Fruit fly (Drosophila melanogaster) whole organism, embryonic: Measurements from ENCODE around the gene htl.
A peak's percentile ranks its signal among the peaks of the same experiment; 100 is the strongest.

Experiments
- Antp ChIP-seq: fragments of 200-800 bp; sonication (Bioruptor generic); optimal IDR thresholded peaks from 3 replicates; lab custom pipeline; 2016; ENCODE audit warnings: missing biosample characterization, missing genetic modification characterization
- Atf-2 ChIP-seq: fragments of 200-800 bp; sonication (Bioruptor generic); optimal IDR thresholded peaks from 2 replicates; lab custom pipeline; 2016; ENCODE audit warnings: missing biosample characterization, missing genetic modification characterization
- Awh ChIP-seq: fragments of 200-800 bp; sonication (Bioruptor generic); IDR thresholded peaks from 2 replicates; pipeline ENCODE4, ENCODE4 v1.3.6; 2022; ENCODE audit warnings: missing biosample characterization, missing genetic modification characterization
- C15 ChIP-seq: fragments of 200-800 bp; sonication (Bioruptor generic); IDR thresholded peaks from 3 replicates; pipeline ENCODE4 v1.3.6; 2022; ENCODE audit warnings: missing biosample characterization, missing genetic modification characterization
- CG11560 ChIP-seq: fragments of 200-800 bp; sonication (Bioruptor generic); IDR thresholded peaks from 3 replicates; pipeline ENCODE4 v1.3.6; 2022; ENCODE audit warnings: missing biosample characterization, missing genetic modification characterization
- CG14965 ChIP-seq: fragments of 200-800 bp; sonication (Bioruptor generic); optimal IDR thresholded peaks from 2 replicates; lab custom pipeline; 2016; ENCODE audit warnings: missing biosample characterization, missing genetic modification characterization, borderline replicate concordance
- CG1602 ChIP-seq: fragments of 200-800 bp; sonication (Bioruptor generic); optimal IDR thresholded peaks from 3 replicates; lab custom pipeline; 2016; ENCODE audit warnings: missing biosample characterization, missing genetic modification characterization
- CG17612 ChIP-seq: fragments of 200-800 bp; sonication (Bioruptor generic); IDR thresholded peaks from 2 replicates; pipeline ENCODE4 v1.3.6; 2022; ENCODE audit warnings: missing biosample characterization, missing genetic modification characterization
- CG17912 ChIP-seq: fragments of 200-800 bp; sonication (Bioruptor generic); optimal IDR thresholded peaks from 2 replicates; lab custom pipeline; 2018; ENCODE audit warnings: missing biosample characterization, mild to moderate bottlenecking, missing genetic modification characterization
- CG18011 ChIP-seq: fragments of 200-800 bp; sonication (Bioruptor generic); optimal IDR thresholded peaks from 2 replicates; lab custom pipeline; 2017; ENCODE audit warnings: missing biosample characterization, missing genetic modification characterization, mild to moderate bottlenecking, moderate library complexity, missing genotype
- CG18476 ChIP-seq: fragments of 200-800 bp; sonication (Bioruptor generic); optimal IDR thresholded peaks from 2 replicates; lab custom pipeline; 2016; ENCODE audit warnings: missing biosample characterization, mild to moderate bottlenecking, missing genetic modification characterization
- CG34422 ChIP-seq: fragments of 200-800 bp; sonication (Bioruptor generic); IDR thresholded peaks from 3 replicates; pipeline ENCODE4 v1.3.6; 2022; ENCODE audit warnings: missing biosample characterization, missing genetic modification characterization
- CG4360 ChIP-seq: fragments of 200-800 bp; sonication (Bioruptor generic); IDR thresholded peaks from 2 replicates; pipeline ENCODE4 v1.3.6; 2022; ENCODE audit warnings: missing biosample characterization, missing genetic modification characterization
- CG7745 ChIP-seq: fragments of 200-800 bp; sonication (Bioruptor generic); optimal IDR thresholded peaks from 2 replicates; lab custom pipeline; 2018; ENCODE audit warnings: missing biosample characterization, mild to moderate bottlenecking, missing genetic modification characterization, moderate library complexity
- CG7987 ChIP-seq: fragments of 200-800 bp; sonication (Bioruptor generic); optimal IDR thresholded peaks from 2 replicates; lab custom pipeline; 2018; ENCODE audit warnings: missing biosample characterization, mild to moderate bottlenecking, missing genetic modification characterization, moderate library complexity
- CG8359 ChIP-seq: fragments of 200-800 bp; sonication (Bioruptor generic); optimal IDR thresholded peaks from 2 replicates; lab custom pipeline; 2017; ENCODE audit warnings: missing biosample characterization, mild to moderate bottlenecking, missing genetic modification characterization, borderline replicate concordance
- CG9817 ChIP-seq: fragments of 200-800 bp; sonication (Bioruptor generic); optimal IDR thresholded peaks from 2 replicates; lab custom pipeline; 2018; ENCODE audit warnings: missing biosample characterization, mild to moderate bottlenecking, missing genetic modification characterization, moderate library complexity
- CG9932 ChIP-seq: fragments of 200-800 bp; sonication (Bioruptor generic); IDR thresholded peaks from 2 replicates; pipeline ENCODE4 v1.3.6; 2022; ENCODE audit warnings: missing biosample characterization, missing genetic modification characterization
- Deaf1 ChIP-seq: fragments of 200-800 bp; optimal IDR thresholded peaks from 3 replicates; lab custom pipeline; 2019; ENCODE audit warnings: missing biosample characterization, mild to moderate bottlenecking, missing genetic modification characterization, moderate library complexity
- Dp ChIP-seq: fragments of 200-800 bp; sonication (Bioruptor generic); optimal IDR thresholded peaks from 2 replicates; lab custom pipeline; 2018; ENCODE audit warnings: missing biosample characterization, mild to moderate bottlenecking, missing genetic modification characterization, moderate library complexity
- Fer2 ChIP-seq: fragments of 200-800 bp; sonication (Bioruptor generic); optimal IDR thresholded peaks from 2 replicates; lab custom pipeline; 2018; ENCODE audit warnings: missing biosample characterization, mild to moderate bottlenecking, missing genetic modification characterization, moderate library complexity
- Hsf ChIP-seq: fragments of 200-800 bp; sonication (Bioruptor generic); optimal IDR thresholded peaks from 3 replicates; lab custom pipeline; 2016; ENCODE audit warnings: missing biosample characterization, missing genetic modification characterization
- MTF-1 ChIP-seq: fragments of 200-800 bp; sonication (Bioruptor generic); optimal IDR thresholded peaks from 2 replicates; lab custom pipeline; 2018; ENCODE audit warnings: missing biosample characterization, mild to moderate bottlenecking, missing genetic modification characterization, borderline replicate concordance
- Rfx ChIP-seq: fragments of 200-800 bp; sonication (Bioruptor generic); IDR thresholded peaks from 2 replicates; pipeline ENCODE4 v1.3.6; 2022; ENCODE audit warnings: missing biosample characterization, missing genetic modification characterization
- abd-A ChIP-seq: fragments of 200-800 bp; sonication (Bioruptor generic); optimal IDR thresholded peaks from 3 replicates; lab custom pipeline; 2019; ENCODE audit warnings: missing biosample characterization, mild to moderate bottlenecking, missing genetic modification characterization, moderate library complexity
- az2 ChIP-seq: fragments of 200-800 bp; sonication (Bioruptor generic); optimal IDR thresholded peaks from 3 replicates; lab custom pipeline; 2016; ENCODE audit warnings: missing biosample characterization, missing genetic modification characterization
- bcd ChIP-seq: fragments of 200-800 bp; sonication (Bioruptor generic); optimal IDR thresholded peaks from 2 replicates; lab custom pipeline; 2017; ENCODE audit warnings: missing biosample characterization, mild to moderate bottlenecking, missing genetic modification characterization
- cad ChIP-seq: fragments of >200 bp; optimal IDR thresholded peaks from 2 replicates; lab custom pipeline; 2017; ENCODE audit warnings: missing biosample characterization, missing genetic modification characterization
- grn ChIP-seq: fragments of 200-800 bp; sonication (Bioruptor generic); optimal IDR thresholded peaks from 3 replicates; lab custom pipeline; 2017; ENCODE audit warnings: missing biosample characterization, missing genetic modification characterization
- gt ChIP-seq: fragments of 200-800 bp; sonication (Bioruptor generic); IDR thresholded peaks from 2 replicates; pipeline ENCODE4 v1.3.6; 2022; ENCODE audit warnings: missing biosample characterization, missing genetic modification characterization
- h ChIP-seq: fragments of >200 bp; optimal IDR thresholded peaks from 2 replicates; lab custom pipeline; 2017
- her ChIP-seq: fragments of 200-800 bp; sonication (Bioruptor generic); optimal IDR thresholded peaks from 2 replicates; lab custom pipeline; 2016; ENCODE audit warnings: missing biosample characterization, missing genetic modification characterization
- mam ChIP-seq: fragments of 200-800 bp; sonication (Bioruptor generic); optimal IDR thresholded peaks from 3 replicates; lab custom pipeline; 2016; ENCODE audit warnings: missing biosample characterization, missing genetic modification characterization
- sisA ChIP-seq: fragments of 200-800 bp; sonication (Bioruptor generic); IDR thresholded peaks from 2 replicates; pipeline ENCODE4 v1.3.6; 2022; ENCODE audit warnings: missing biosample characterization, missing genetic modification characterization
- sna ChIP-seq: fragments of 200-800 bp; sonication (Bioruptor generic); IDR thresholded peaks from 2 replicates; pipeline ENCODE4 v1.3.6; 2022; ENCODE audit warnings: missing biosample characterization, missing genetic modification characterization; ENCODE audit not compliant: partially characterized antibody
- sqz ChIP-seq: fragments of 200-800 bp; sonication (Bioruptor generic); optimal IDR thresholded peaks from 3 replicates; lab custom pipeline; 2018; ENCODE audit warnings: missing biosample characterization, mild to moderate bottlenecking, missing genetic modification characterization
- vvl ChIP-seq: fragments of 200-800 bp; sonication (Bioruptor generic); IDR thresholded peaks from 2 replicates; pipeline ENCODE4 v1.3.6; 2022; ENCODE audit warnings: missing biosample characterization, missing genetic modification characterization
- wor ChIP-seq: fragments of 200-800 bp; sonication (Bioruptor generic); IDR thresholded peaks from 2 replicates; pipeline ENCODE4 v1.3.6; 2022; ENCODE audit warnings: missing biosample characterization, missing genetic modification characterization
- yki ChIP-seq: fragments of >200 bp; optimal IDR thresholded peaks from 3 replicates; lab custom pipeline; 2018

Gene htl

DNA sequence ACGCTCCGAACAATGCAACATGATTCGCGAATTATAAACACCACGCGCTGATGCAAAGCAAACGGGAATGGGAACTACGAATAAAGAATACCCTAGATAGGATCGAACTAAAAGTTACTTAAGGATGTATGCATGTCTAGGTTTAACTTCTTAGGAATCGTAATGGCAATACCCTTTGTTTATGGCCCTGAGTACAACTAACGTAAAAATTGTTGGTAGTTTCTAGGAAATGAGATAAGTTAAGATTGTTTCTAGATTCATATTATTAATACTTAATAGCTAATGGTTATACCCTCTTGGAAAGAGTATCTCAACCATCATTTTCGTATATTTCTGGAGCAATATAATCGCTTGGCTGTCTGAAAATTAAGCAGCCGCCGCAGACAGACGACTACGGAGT lies 25.3 kb upstream of the htl start:
- TF ChIP-seq Deaf1: no peak
- TF ChIP-seq C15 (GFP tag; lab: Robert Waterston, UW): no peak
- no peak for TF ChIP-seq Hsf (GFP tag; lab: Kevin White, UChicago)
- TF ChIP-seq MTF-1 (GFP tag; lab: Kevin White, UChicago): no peak
- no peak for TF ChIP-seq CG7987 (GFP tag; lab: Kevin White, UChicago)
- TF ChIP-seq Fer2 (tag; lab: Kevin White, UChicago): no peak
- no peak for TF ChIP-seq sisA (GFP tag; lab: Robert Waterston, UW)
- no peak for TF ChIP-seq sna (GFP tag; lab: Robert Waterston, UW)
- no peak for TF ChIP-seq mam (GFP tag; lab: Kevin White, UChicago)
- no peak for TF ChIP-seq h
- no peak for TF ChIP-seq CG7745 (tag; lab: Kevin White, UChicago)
- no peak for TF ChIP-seq CG14965 (GFP tag; lab: Kevin White, UChicago)
- TF ChIP-seq Atf-2 (GFP tag; lab: Kevin White, UChicago): no peak
- no peak for TF ChIP-seq CG18011 (GFP tag; lab: Kevin White, UChicago)

DNA sequence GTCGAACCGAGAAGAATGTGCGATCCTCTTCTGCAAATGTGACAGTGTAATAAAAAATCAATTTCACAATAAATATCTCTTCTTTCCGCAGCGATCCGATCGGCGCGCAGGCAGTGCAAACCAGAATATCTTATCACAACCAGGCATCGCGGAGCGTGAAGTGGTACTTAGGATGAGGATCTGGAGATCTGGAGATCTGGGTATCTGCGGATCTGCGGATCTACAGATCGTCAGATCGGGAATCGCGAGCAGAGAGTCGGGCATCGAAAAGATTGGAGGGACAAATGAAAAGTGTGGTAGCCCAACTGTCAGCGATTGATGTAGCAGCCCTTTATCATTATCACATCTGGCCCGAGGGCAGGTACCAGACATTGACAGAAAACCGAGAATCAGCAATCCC lies 22.2 kb upstream of the htl start:
- TF ChIP-seq az2 (GFP tag; lab: Kevin White, UChicago) (no peak), gt (0 out of 2 replicates have a peak, but pooled peaks have one; percentile 13), grn (peak; percentile 92)

DNA sequence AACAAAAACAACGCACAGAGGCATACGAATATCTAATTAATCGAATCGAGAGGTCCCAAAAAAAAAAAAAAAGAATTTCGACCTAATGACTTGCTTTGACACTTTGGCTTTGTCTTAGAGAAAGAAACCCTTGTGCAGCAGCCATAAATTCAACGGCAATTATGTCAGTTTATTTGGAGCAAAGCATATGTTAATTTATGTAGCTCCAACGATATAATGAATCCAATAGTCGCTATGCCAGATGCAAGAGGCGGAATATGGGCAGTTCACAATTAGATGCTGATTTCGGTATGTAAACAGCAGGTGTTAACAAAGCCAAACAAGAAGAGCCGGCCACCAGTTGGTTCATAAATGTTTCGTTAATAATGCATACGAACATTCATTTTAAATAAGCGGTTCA lies 20.2 kb upstream of the htl start:
- no peak for TF ChIP-seq CG11560 (tag; lab: Robert Waterston, UW)
- TF ChIP-seq yki (lab: Kevin White, UChicago): no peak
- no peak for TF ChIP-seq CG9817
- no peak for TF ChIP-seq CG17612
- TF ChIP-seq Dp (GFP tag; lab: Kevin White, UChicago): no peak
- TF ChIP-seq Rfx: no peak
- TF ChIP-seq vvl: peak; percentile 63; the same call in 1 of the 2 replicates
- TF ChIP-seq CG17912 (GFP tag; lab: Kevin White, UChicago): no peak
- TF ChIP-seq CG1602 (GFP tag; lab: Kevin White, UChicago): no peak
- TF ChIP-seq bcd (GFP tag; lab: Kevin White, UChicago): no peak
- no peak for TF ChIP-seq CG9932 (GFP tag; lab: Robert Waterston, UW)
- TF ChIP-seq CG8359 (GFP tag; lab: Kevin White, UChicago): no peak
- no peak for TF ChIP-seq CG18476
- peak; percentile 73 for TF ChIP-seq Awh (GFP tag; lab: Robert Waterston, UW)
- TF ChIP-seq CG34422 (GFP tag; lab: Robert Waterston, UW): no peak
- peak; percentile 21 for TF ChIP-seq abd-A (tag; lab: Kevin White, UChicago)
- TF ChIP-seq sqz (GFP tag; lab: Kevin White, UChicago): no peak
- TF ChIP-seq wor (GFP tag; lab: Robert Waterston, UW): no peak
- TF ChIP-seq CG4360: no peak
- TF ChIP-seq her (GFP tag; lab: Kevin White, UChicago): no peak
- no peak for TF ChIP-seq C15 (GFP tag; lab: Robert Waterston, UW)
- TF ChIP-seq cad (GFP tag; lab: Kevin White, UChicago): no peak
- no peak for TF ChIP-seq Antp (GFP tag; lab: Kevin White, UChicago)
- TF ChIP-seq, all 482 proteins: peak for 3
